Worm (Caenorhabditis elegans): ENCODE results near the gene zip-7.

The zip-7 gene

ce11 chrIV:16503590-16504217 is 1.8 kb downstream of the zip-7 start (continued):
- no peak for TF ChIP-seq zip-11 (GFP tag; IDR thresholded peaks at IDR 0.05)
- TF ChIP-seq ceh-62 (tag; optimal IDR thresholded peaks at IDR 0.05) = no peak
- TF ChIP-seq madf-9 (GFP tag; conservative IDR thresholded peaks at IDR 0.05) = peak; percentile 69; the same call in 1 of the 2 replicates
- no peak for TF ChIP-seq lin-39 (tag; optimal IDR thresholded peaks at IDR 0.05)
- TF ChIP-seq ces-1 (GFP tag; optimal IDR thresholded peaks at IDR 0.05) = no peak
- TF ChIP-seq aha-1 (tag) = peak; percentile 26
- peak; percentile 44 to 75; a peak in 3 of 4 replicates for TF ChIP-seq madf-5 (GFP tag; IDR thresholded peaks at IDR 0.05)

- TF ChIP-seq snpc-1.2 (GFP tag; IDR thresholded peaks at IDR 0.05) (peak; percentile 58), lin-1 (GFP tag; IDR thresholded peaks at IDR 0.05) (no peak), ceh-62 (tag; optimal IDR thresholded peaks at IDR 0.05) (no peak), nhr-48 (tag; optimal IDR thresholded peaks at IDR 0.05) (no peak), saeg-2 (GFP tag; IDR thresholded peaks at IDR 0.05) (no peak), T26A8.4 (GFP tag; IDR thresholded peaks at IDR 0.05) (no peak), nhr-11 (tag; optimal IDR thresholded peaks at IDR 0.05) (no peak), zfp-3 (GFP tag; conservative IDR thresholded peaks at IDR 0.05) (no peak), F10B5.3 (tag; optimal IDR thresholded peaks at IDR 0.05) (no peak), nhr-41 (GFP tag; IDR thresholded peaks at IDR 0.05) (no peak), attf-4 (tag; optimal IDR thresholded peaks at IDR 0.05) (no peak), ceh-20 (GFP tag; IDR thresholded peaks at IDR 0.05) (no peak), snpc-4 (tag; optimal IDR thresholded peaks at IDR 0.05) (no peak), daf-8 (GFP tag; IDR thresholded peaks at IDR 0.05) (no peak), zip-2 (tag; optimal IDR thresholded peaks at IDR 0.05) (no peak), Y48G9A.11 (GFP tag; IDR thresholded peaks at IDR 0.05) (no peak), lsy-2 (tag; optimal IDR thresholded peaks at IDR 0.05) (peak in 1 of 2 experiments; percentile 17), mdl-1 (tag; optimal IDR thresholded peaks at IDR 0.05) (no peak)
These were observed 2.4 kb downstream of the zip-7 start for ce11 chrIV:16503049-16503448.

ce11 chrIV:16502387-16502786 is 3.1 kb downstream of the zip-7 start:
- TF ChIP-seq snpc-1.2 (GFP tag; IDR thresholded peaks at IDR 0.05) (peak; percentile 82), hlh-11 (tag; optimal IDR thresholded peaks at IDR 0.05) (no peak)

- TF ChIP-seq aly-2 (tag; optimal IDR thresholded peaks at IDR 0.05) (no peak), zip-11 (GFP tag; IDR thresholded peaks at IDR 0.05) (no peak), ceh-82 (tag; optimal IDR thresholded peaks at IDR 0.05) (no peak), mxl-3 (GFP tag; optimal IDR thresholded peaks at IDR 0.05) (peak; percentile 22), gei-8 (GFP tag; optimal IDR thresholded peaks at IDR 0.05) (no peak), ztf-11 (tag; optimal IDR thresholded peaks at IDR 0.05) (no peak), nhr-77 (tag; optimal IDR thresholded peaks at IDR 0.05) (peak; percentile 81), dmd-9 (GFP tag; IDR thresholded peaks at IDR 0.05) (no peak), lim-7 (GFP tag; IDR thresholded peaks at IDR 0.05) (no peak), lin-39 (tag; optimal IDR thresholded peaks at IDR 0.05) (no peak), nhr-28 (tag; optimal IDR thresholded peaks at IDR 0.05) (peak; percentile 68), arid-1 (GFP tag; conservative IDR thresholded peaks at IDR 0.05) (0 out of 2 replicates have a peak, but pooled peaks have one; percentile 14), lir-3 (tag; optimal IDR thresholded peaks at IDR 0.05) (no peak), duxl-1 (tag; optimal IDR thresholded peaks at IDR 0.05; ENCODE audit: poor library complexity) (no peak), hlh-30 (tag; optimal IDR thresholded peaks at IDR 0.05; ENCODE audit: insufficient read depth) (peak; percentile 38), fkh-10 (GFP tag; optimal IDR thresholded peaks at IDR 0.05) (no peak), Y75B8A.6 (GFP tag; IDR thresholded peaks at IDR 0.05) (no peak), lin-1 (GFP tag; IDR thresholded peaks at IDR 0.05) (0 out of 2 replicates have a peak, but pooled peaks have one; percentile 37), F49E8.2 (tag; optimal IDR thresholded peaks at IDR 0.05; ENCODE audit: borderline replicate concordance) (no peak), ceh-44 (GFP tag; IDR thresholded peaks at IDR 0.05) (no peak), fos-1 (tag; optimal IDR thresholded peaks at IDR 0.05) (no peak), daf-19 (GFP tag; conservative IDR thresholded peaks at IDR 0.05) (no peak), F37D6.2 (tag; optimal IDR thresholded peaks at IDR 0.05) (no peak), F10B5.3 (tag; optimal IDR thresholded peaks at IDR 0.05) (no peak), Y48G9A.11 (GFP tag; IDR thresholded peaks at IDR 0.05) (no peak), lin-15B (tag; optimal IDR thresholded peaks at IDR 0.05) (no peak), dmd-8 (GFP tag; IDR thresholded peaks at IDR 0.05) (no peak)
These were observed 3.6 kb downstream of the zip-7 start for ce11 chrIV:16501855-16502254.

All from whole organism, L4 larva.